Fruit fly (Drosophila melanogaster) whole organism, embryonic: ENCODE measurements around the gene CG32023.

Source experiments
- Abd-B ChIP-seq: fragments of 200-800 bp; sonication (Bioruptor generic); optimal IDR thresholded peaks from 2 replicates; lab custom pipeline; 2018; ENCODE audit warnings: missing biosample characterization, mild to moderate bottlenecking, missing genetic modification characterization, moderate library complexity
- Adf1 ChIP-seq: fragments of 200-800 bp; sonication (Bioruptor generic); IDR thresholded peaks from 2 replicates; pipeline ENCODE4 v1.3.6; 2022; ENCODE audit warnings: missing biosample characterization, missing genetic modification characterization
- B-H1 ChIP-seq: fragments of 200-800 bp; sonication (Bioruptor generic); IDR thresholded peaks from 3 replicates; pipeline ENCODE4 v1.3.6; 2022; ENCODE audit warnings: missing biosample characterization, missing genetic modification characterization
- B-H2 ChIP-seq: fragments of 200-800 bp; sonication (Bioruptor generic); optimal IDR thresholded peaks from 2 replicates; lab custom pipeline; 2018; ENCODE audit warnings: missing biosample characterization, mild to moderate bottlenecking, missing genetic modification characterization
- CG10565 ChIP-seq: fragments of 200-800 bp; sonication (Bioruptor generic); optimal IDR thresholded peaks from 3 replicates; lab custom pipeline; 2016; ENCODE audit warnings: missing biosample characterization, mild to moderate bottlenecking, missing genetic modification characterization
- CG12659 ChIP-seq: fragments of 200-800 bp; sonication (Bioruptor generic); optimal IDR thresholded peaks from 3 replicates; lab custom pipeline; 2017; ENCODE audit warnings: mild to moderate bottlenecking, missing biosample characterization, missing genetic modification reagents, missing genetic modification characterization
- CG12744 ChIP-seq: fragments of 200-800 bp; sonication (Bioruptor generic); optimal IDR thresholded peaks from 2 replicates; lab custom pipeline; 2016; ENCODE audit warnings: missing biosample characterization, missing genetic modification characterization
- CG12769 ChIP-seq: fragments of 200-800 bp; sonication (Bioruptor generic); optimal IDR thresholded peaks from 2 replicates; lab custom pipeline; 2019; ENCODE audit warnings: missing biosample characterization, mild to moderate bottlenecking, missing genetic modification characterization, moderate library complexity
- CG3847 ChIP-seq: fragments of 200-800 bp; sonication (Bioruptor generic); IDR thresholded peaks from 2 replicates; pipeline ENCODE4 v1.3.6; 2022; ENCODE audit warnings: missing biosample characterization, missing genetic modification characterization
- CG4707 ChIP-seq: fragments of 200-800 bp; sonication (Bioruptor generic); optimal IDR thresholded peaks from 2 replicates; lab custom pipeline; 2018; ENCODE audit warnings: missing biosample characterization, mild to moderate bottlenecking, missing genetic modification characterization, moderate library complexity
- CG5953 ChIP-seq: fragments of 200-800 bp; sonication (Bioruptor generic); IDR thresholded peaks from 2 replicates; pipeline ENCODE4 v1.3.6; 2022; ENCODE audit warnings: missing biosample characterization, missing genetic modification characterization
- CG6272 ChIP-seq: fragments of 200-800 bp; sonication (Bioruptor generic); IDR thresholded peaks from 2 replicates; pipeline ENCODE4 v1.3.6; 2022; ENCODE audit warnings: missing biosample characterization, missing genetic modification characterization
- CG7928 ChIP-seq: fragments of 200-800 bp; sonication (Bioruptor generic); optimal IDR thresholded peaks from 2 replicates; lab custom pipeline; 2017; ENCODE audit warnings: missing biosample characterization, mild to moderate bottlenecking, missing genetic modification characterization
- CG8359 ChIP-seq: fragments of 200-800 bp; sonication (Bioruptor generic); optimal IDR thresholded peaks from 2 replicates; lab custom pipeline; 2017; ENCODE audit warnings: missing biosample characterization, mild to moderate bottlenecking, missing genetic modification characterization, borderline replicate concordance
- CG8388 ChIP-seq: fragments of 200-800 bp; sonication (Bioruptor generic); optimal IDR thresholded peaks from 2 replicates; lab custom pipeline; 2019; ENCODE audit warnings: missing biosample characterization, mild to moderate bottlenecking, missing genetic modification characterization, moderate library complexity
- CHES-1-like ChIP-seq: fragments of 200-800 bp; sonication (Bioruptor generic); optimal IDR thresholded peaks from 2 replicates; lab custom pipeline; 2016; ENCODE audit warnings: missing biosample characterization, missing genetic modification characterization
- Dll ChIP-seq: fragments of 200-800 bp; sonication (Bioruptor generic); IDR thresholded peaks from 4 replicates; pipeline ENCODE4 v1.3.6; 2022; ENCODE audit warnings: missing biosample characterization, missing genetic modification characterization; ENCODE audit not compliant: partially characterized antibody
- Gsc ChIP-seq: fragments of 200-800 bp; sonication (Bioruptor generic); IDR thresholded peaks from 2 replicates; pipeline ENCODE4 v1.3.6; 2022; ENCODE audit warnings: missing biosample characterization, missing genetic modification characterization
- HLH54F ChIP-seq: fragments of 200-800 bp; sonication (Bioruptor generic); optimal IDR thresholded peaks from 3 replicates; lab custom pipeline; 2016; ENCODE audit warnings: missing biosample characterization, missing genetic modification characterization
- Hr3 ChIP-seq: fragments of 200-800 bp; sonication (Bioruptor generic); optimal IDR thresholded peaks from 3 replicates; lab custom pipeline; 2016; ENCODE audit warnings: missing biosample characterization, missing genetic modification characterization
- Hr78 ChIP-seq, 2 experiments: fragments of 200-800 bp in 1 of 2; fragments of >200 bp in 1 of 2; sonication (Bioruptor generic) in 1 of 2; optimal IDR thresholded peaks; 2 replicates each; lab custom pipeline; 2017 to 2019; ENCODE audit warnings: missing biosample characterization in 2 of 2, missing genetic modification characterization in 2 of 2, mild to moderate bottlenecking in 1 of 2, moderate library complexity in 1 of 2
- NK7.1 ChIP-seq: fragments of 200-800 bp; sonication (Bioruptor generic); optimal IDR thresholded peaks from 3 replicates; lab custom pipeline; 2016; ENCODE audit warnings: missing biosample characterization, missing genetic modification characterization
- Oaz ChIP-seq: fragments of 200-800 bp; sonication (Bioruptor generic); IDR thresholded peaks from 2 replicates; pipeline ENCODE4 v1.3.6; 2022; ENCODE audit warnings: missing biosample characterization, missing genetic modification characterization
- Ravus ChIP-seq: fragments of 200-800 bp; sonication (Bioruptor generic); IDR thresholded peaks from 2 replicates; pipeline ENCODE4 v1.3.6; 2022; ENCODE audit warnings: missing biosample characterization, missing genetic modification characterization
- Rx ChIP-seq: fragments of 200-800 bp; sonication (Bioruptor generic); IDR thresholded peaks from 2 replicates; pipeline ENCODE4 v1.3.6; 2022; ENCODE audit warnings: missing biosample characterization, missing genetic modification characterization
- Sry-δ ChIP-seq: fragments of 200-800 bp; sonication (Bioruptor generic); optimal IDR thresholded peaks from 2 replicates; lab custom pipeline; 2016; ENCODE audit warnings: missing biosample characterization, missing genetic modification characterization
- Ssrp ChIP-seq: fragments of 200-800 bp; sonication (Bioruptor generic); optimal IDR thresholded peaks from 2 replicates; lab custom pipeline; 2018; ENCODE audit warnings: missing biosample characterization, mild to moderate bottlenecking, missing genetic modification characterization, moderate library complexity
- Xrp1 ChIP-seq: fragments of 200-800 bp; sonication (Bioruptor generic); IDR thresholded peaks from 2 replicates; pipeline ENCODE4 v1.3.6; 2022; ENCODE audit warnings: missing biosample characterization, missing genetic modification characterization
- ab ChIP-seq: fragments of 200-800 bp; sonication (Bioruptor generic); optimal IDR thresholded peaks from 2 replicates; lab custom pipeline; 2016; ENCODE audit warnings: missing biosample characterization, missing genetic modification characterization
- ato ChIP-seq: fragments of 200-800 bp; sonication (Bioruptor generic); IDR thresholded peaks from 2 replicates; pipeline ENCODE4 v1.3.6; 2022; ENCODE audit warnings: missing biosample characterization, missing genetic modification characterization; ENCODE audit not compliant: partially characterized antibody
- br ChIP-seq: fragments of >200 bp; optimal IDR thresholded peaks from 2 replicates; lab custom pipeline; 2017
- ci ChIP-seq: fragments of 200-800 bp; sonication (Bioruptor generic); IDR thresholded peaks from 3 replicates; pipeline ENCODE4 v1.3.6; 2022; ENCODE audit warnings: missing biosample characterization, missing genetic modification characterization
- ems ChIP-seq: fragments of 200-800 bp; sonication (Bioruptor generic); optimal IDR thresholded peaks from 3 replicates; lab custom pipeline; 2016; ENCODE audit warnings: missing biosample characterization, missing genetic modification characterization
- esg ChIP-seq: fragments of 200-800 bp; sonication (Bioruptor generic); conservative IDR thresholded peaks from 2 replicates; pipeline ENCODE4 v1.3.6; 2022; ENCODE audit warnings: missing biosample characterization, missing genetic modification characterization
- fd3F ChIP-seq: fragments of 200-800 bp; sonication (Bioruptor generic); optimal IDR thresholded peaks from 2 replicates; lab custom pipeline; 2018; ENCODE audit warnings: missing biosample characterization, mild to moderate bottlenecking, missing genetic modification characterization, moderate library complexity
- her ChIP-seq: fragments of 200-800 bp; sonication (Bioruptor generic); optimal IDR thresholded peaks from 2 replicates; lab custom pipeline; 2016; ENCODE audit warnings: missing biosample characterization, missing genetic modification characterization
- jing ChIP-seq: fragments of 200-800 bp; sonication (Bioruptor generic); optimal IDR thresholded peaks from 2 replicates; lab custom pipeline; 2018; ENCODE audit warnings: missing biosample characterization, mild to moderate bottlenecking, missing genetic modification characterization
- lola ChIP-seq, 3 experiments: fragments of >200 bp in 2 of 3; fragments of 200-800 bp in 1 of 3; sonication (Bioruptor generic) in 1 of 3; optimal IDR thresholded peaks; 2 replicates each; lab custom pipeline; 2017 to 2019; ENCODE audit warnings: missing biosample characterization in 3 of 3, missing genetic modification characterization in 3 of 3, mild to moderate bottlenecking in 1 of 3, moderate library complexity in 1 of 3
- nerfin-2 ChIP-seq: fragments of 200-800 bp; sonication (Bioruptor generic); IDR thresholded peaks from 2 replicates; pipeline ENCODE4 v1.3.6; 2022; ENCODE audit warnings: missing biosample characterization, missing genetic modification characterization; ENCODE audit not compliant: partially characterized antibody
- nom ChIP-seq: fragments of 200-800 bp; sonication (Bioruptor generic); optimal IDR thresholded peaks from 2 replicates; lab custom pipeline; 2017; ENCODE audit warnings: missing biosample characterization, missing genetic modification characterization, mild to moderate bottlenecking, moderate library complexity, missing genetic modification reagents
- peb ChIP-seq: fragments of 200-800 bp; sonication (Bioruptor generic); IDR thresholded peaks from 2 replicates; pipeline ENCODE4 v1.3.6; 2022; ENCODE audit warnings: missing biosample characterization, missing genetic modification characterization
- rib ChIP-seq: fragments of 200-800 bp; sonication (Bioruptor generic); IDR thresholded peaks from 2 replicates; pipeline ENCODE4 v1.3.6; 2022; ENCODE audit warnings: missing biosample characterization, missing genetic modification characterization
- sens ChIP-seq: fragments of 200-800 bp; sonication (Bioruptor generic); peaks from one replicate; lab custom pipeline; 2016; ENCODE audit warnings: missing biosample characterization, missing genetic modification characterization
- sima ChIP-seq: fragments of 200-800 bp; sonication (Bioruptor generic); optimal IDR thresholded peaks from 2 replicates; lab custom pipeline; 2016; ENCODE audit warnings: missing biosample characterization, missing genetic modification characterization
- slou ChIP-seq: fragments of 200-800 bp; sonication (Bioruptor generic); optimal IDR thresholded peaks from 3 replicates; lab custom pipeline; 2016; ENCODE audit warnings: missing biosample characterization, missing genetic modification characterization
- vvl ChIP-seq: fragments of 200-800 bp; sonication (Bioruptor generic); IDR thresholded peaks from 2 replicates; pipeline ENCODE4 v1.3.6; 2022; ENCODE audit warnings: missing biosample characterization, missing genetic modification characterization
- wor ChIP-seq: fragments of 200-800 bp; sonication (Bioruptor generic); IDR thresholded peaks from 2 replicates; pipeline ENCODE4 v1.3.6; 2022; ENCODE audit warnings: missing biosample characterization, missing genetic modification characterization
- zf30C ChIP-seq: fragments of 200-800 bp; sonication (Bioruptor generic); optimal IDR thresholded peaks from 3 replicates; lab custom pipeline; 2018; ENCODE audit warnings: missing biosample characterization, mild to moderate bottlenecking, missing genetic modification characterization
- zfh2 ChIP-seq: fragments of 200-800 bp; sonication (Bioruptor generic); optimal IDR thresholded peaks from 2 replicates; lab custom pipeline; 2016; ENCODE audit warnings: missing biosample characterization, missing genetic modification characterization

The CG32023 gene

DNA sequence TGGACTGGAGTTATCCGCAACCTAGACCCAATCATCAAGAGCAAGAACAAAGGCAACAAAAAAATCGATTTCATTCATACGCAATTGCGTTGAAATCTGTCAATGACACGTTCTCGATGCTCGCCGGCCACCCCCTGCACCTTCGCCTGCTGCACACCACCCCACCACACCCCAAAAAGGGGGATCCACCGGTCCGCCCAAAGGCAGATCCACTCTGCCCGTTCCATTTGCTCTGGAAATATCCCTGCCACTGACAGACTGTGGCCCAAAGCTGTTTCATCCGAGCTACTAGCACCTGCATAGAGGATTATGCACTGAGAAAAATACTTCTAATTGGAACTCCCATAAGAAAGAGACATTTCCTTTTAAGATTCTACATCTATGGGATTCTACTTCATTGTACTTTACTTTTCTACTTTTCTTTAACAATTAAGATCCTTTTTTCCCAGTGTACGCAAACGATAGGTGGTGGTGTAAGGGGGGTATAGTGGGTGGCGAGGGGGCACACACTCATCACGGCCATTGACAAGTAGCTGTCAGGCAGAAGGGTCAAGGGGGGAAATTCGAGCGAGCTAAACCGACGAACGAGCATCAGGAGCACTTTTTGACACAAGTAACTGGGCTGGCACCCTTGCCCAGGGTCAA, 19.9 kb upstream of the CG32023 start (continued):
- TF ChIP-seq CG6272 (no peak), B-H2 (GFP tag; lab: Kevin White, UChicago) (no peak), Hr3 (peak; percentile 44), CG8359 (GFP tag; lab: Kevin White, UChicago) (no peak), zfh2 (GFP tag; lab: Kevin White, UChicago) (no peak), jing (peak; percentile 11), ci (GFP tag; lab: Robert Waterston, UW) (peak; percentile 60; the same call in 2 of the 3 replicates), CG12769 (tag; lab: Kevin White, UChicago) (no peak), nom (GFP tag; lab: Kevin White, UChicago) (peak; percentile 39), her (GFP tag; lab: Kevin White, UChicago) (no peak), CG5953 (GFP tag; lab: Robert Waterston, UW) (0 out of 2 replicates have a peak, but pooled peaks have one; percentile 17), zf30C (no peak), lola (GFP tag; optimal IDR thresholded peaks at IDR 0.05; lab: Kevin White, UChicago) (peak in 1 of 3 experiments; percentile 52), CG12744 (GFP tag; lab: Kevin White, UChicago) (no peak), CG10565 (GFP tag; lab: Kevin White, UChicago) (no peak), NK7.1 (no peak), br (no peak), CG4707 (peak; percentile 8), Ravus (no peak), Dll (no peak), ems (GFP tag; lab: Kevin White, UChicago) (no peak), sima (GFP tag; lab: Kevin White, UChicago) (no peak), Ssrp (tag; lab: Kevin White, UChicago) (peak; percentile 57), CG8388 (GFP tag; lab: Kevin White, UChicago) (peak; percentile 42), Rx (GFP tag; lab: Robert Waterston, UW) (no peak), Sry-δ (no peak), slou (GFP tag; lab: Kevin White, UChicago) (no peak), sens (peak; percentile 87), nerfin-2 (GFP tag; lab: Robert Waterston, UW) (no peak), wor (GFP tag; lab: Robert Waterston, UW) (0 out of 2 replicates have a peak, but pooled peaks have one; percentile 14), CHES-1-like (GFP tag; lab: Kevin White, UChicago) (peak; percentile 25), Hr78 (GFP tag; optimal IDR thresholded peaks at IDR 0.05; lab: Kevin White, UChicago) (no peak), fd3F (GFP tag; lab: Kevin White, UChicago) (no peak), CG3847 (peak; percentile 35; the same call in 1 of the 2 replicates), esg (GFP tag; lab: Robert Waterston, UW) (peak; percentile 49), CG7928 (GFP tag; lab: Kevin White, UChicago) (no peak), HLH54F (GFP tag; lab: Kevin White, UChicago) (no peak), vvl (GFP tag; lab: Robert Waterston, UW) (peak; percentile 55), ab (no peak), Adf1 (no peak), peb (peak; percentile 24; the same call in 1 of the 2 replicates), rib (GFP tag; lab: Robert Waterston, UW) (no peak), B-H1 (GFP tag; lab: Robert Waterston, UW) (no peak; the same call in 1 of the 3 replicates), ato (GFP tag; lab: Robert Waterston, UW) (no peak), Xrp1 (GFP tag; lab: Robert Waterston, UW) (peak; percentile 72; the same call in 1 of the 2 replicates), Oaz (GFP tag; lab: Robert Waterston, UW) (0 out of 2 replicates have a peak, but pooled peaks have one; percentile 27), Abd-B (no peak), CG12659 (peak; percentile 38), Gsc (GFP tag; lab: Robert Waterston, UW) (no peak)
